Worm (Caenorhabditis elegans) whole organism, L4 larva: ENCODE data around the gene nhr-262.

Source experiments
- D1046.2 ChIP-seq: fragments of 200-800 bp; sonication (Bioruptor generic); IDR thresholded peaks from 2 replicates; pipeline ENCODE4 v1.3.6; 2022; ENCODE audit warnings: missing genetic modification characterization, missing compliant biosample characterization
- F10B5.3 ChIP-seq: sonication (generic microtip); optimal IDR thresholded peaks from 2 replicates; lab custom pipeline; 2016; ENCODE audit warnings: mild to moderate bottlenecking, missing genetic modification characterization, missing compliant biosample characterization
- T20F7.1 ChIP-seq: fragments of 200-800 bp; sonication (Bioruptor generic); optimal IDR thresholded peaks from 2 replicates; lab custom pipeline; 2018; ENCODE audit warnings: mild to moderate bottlenecking, missing genetic modification characterization, missing compliant biosample characterization
- Y48G9A.11 ChIP-seq: fragments of 200-800 bp; sonication (Bioruptor generic); IDR thresholded peaks from 2 replicates; pipeline ENCODE4 v1.3.6; 2022; ENCODE audit warnings: missing genetic modification reagents, missing genetic modification characterization, missing compliant biosample characterization
- ZK337.2 ChIP-seq: fragments of 200-800 bp; sonication (Bioruptor generic); IDR thresholded peaks from 2 replicates; pipeline ENCODE4 v1.3.6; 2022; ENCODE audit warnings: missing genetic modification reagents, missing genetic modification characterization, missing compliant biosample characterization
- arid-1 ChIP-seq: fragments of 200-800 bp; sonication (Bioruptor generic); conservative IDR thresholded peaks from 2 replicates; pipeline ENCODE4 v1.3.6; 2022; ENCODE audit warnings: missing genetic modification reagents, missing genetic modification characterization, missing compliant biosample characterization
- ceh-28 ChIP-seq: fragments of 150-350 bp; optimal IDR thresholded peaks from 2 replicates; lab custom pipeline; 2014; ENCODE audit warnings: missing biosample characterization, missing genetic modification reagents, missing genetic modification characterization
- ceh-44 ChIP-seq: fragments of 200-800 bp; sonication (Bioruptor generic); IDR thresholded peaks from 2 replicates; pipeline ENCODE4 v1.3.6; 2022; ENCODE audit warnings: missing genetic modification reagents, missing genetic modification characterization, missing compliant biosample characterization
- ceh-62 ChIP-seq: sonication (generic microtip); optimal IDR thresholded peaks from 2 replicates; lab custom pipeline; 2017; ENCODE audit warnings: missing biosample characterization, missing genetic modification characterization
- cey-2 ChIP-seq: sonication (generic microtip); optimal IDR thresholded peaks from 3 replicates; lab custom pipeline; 2017; ENCODE audit warnings: missing genetic modification characterization, mild to moderate bottlenecking, missing compliant biosample characterization, antibody characterized with exemption, borderline replicate concordance; ENCODE audit not compliant: insufficient read depth
- daf-19 ChIP-seq: fragments of 200-800 bp; sonication (Bioruptor generic); conservative IDR thresholded peaks from 2 replicates; pipeline ENCODE4 v1.3.6; 2022; ENCODE audit warnings: missing genetic modification characterization, missing compliant biosample characterization
- dmd-8 ChIP-seq: fragments of 200-800 bp; sonication (Bioruptor generic); IDR thresholded peaks from 2 replicates; pipeline ENCODE4 v1.3.6; 2022; ENCODE audit warnings: missing genetic modification characterization, missing compliant biosample characterization
- dpl-1 ChIP-seq: fragments of 150-350 bp; optimal IDR thresholded peaks from 2 replicates; lab custom pipeline; 2014; ENCODE audit warnings: missing biosample characterization, missing genetic modification reagents, missing genetic modification characterization
- egl-27 ChIP-seq: sonication (generic microtip); optimal IDR thresholded peaks from 3 replicates; lab custom pipeline; 2017; ENCODE audit warnings: missing biosample characterization, missing genetic modification reagents, missing genetic modification characterization
- egl-43 ChIP-seq: fragments of 200-800 bp; sonication (Bioruptor generic); IDR thresholded peaks from 2 replicates; pipeline ENCODE4 v1.3.6; 2022; ENCODE audit warnings: missing genetic modification reagents, missing genetic modification characterization, missing compliant biosample characterization
- lim-7 ChIP-seq: fragments of 200-800 bp; sonication (Bioruptor generic); IDR thresholded peaks from 2 replicates; pipeline ENCODE4 v1.3.6; 2022; ENCODE audit warnings: missing genetic modification characterization, missing compliant biosample characterization
- lin-1 ChIP-seq: fragments of 200-800 bp; sonication (Bioruptor generic); IDR thresholded peaks from 2 replicates; pipeline ENCODE4 v1.3.6; 2022; ENCODE audit warnings: missing genetic modification reagents, missing genetic modification characterization, missing compliant biosample characterization
- lin-13 ChIP-seq: fragments of 150-350 bp; optimal IDR thresholded peaks from 2 replicates; lab custom pipeline; 2014; ENCODE audit warnings: missing biosample characterization, missing genetic modification reagents, missing genetic modification characterization
- lin-38 ChIP-seq: fragments of 200-800 bp; sonication (Bioruptor generic); IDR thresholded peaks from 2 replicates; pipeline ENCODE4 v1.3.6; 2022; ENCODE audit warnings: missing genetic modification reagents, missing genetic modification characterization, missing compliant biosample characterization
- madf-9 ChIP-seq: fragments of 200-800 bp; sonication (Bioruptor generic); conservative IDR thresholded peaks from 2 replicates; pipeline ENCODE4 v1.3.6; 2022; ENCODE audit warnings: missing genetic modification reagents, missing genetic modification characterization, missing compliant biosample characterization
- mep-1 ChIP-seq: fragments of 150-350 bp; sonication (generic microtip); optimal IDR thresholded peaks from 3 replicates; lab custom pipeline; 2014; ENCODE audit warnings: missing biosample characterization, missing genetic modification characterization
- mes-2 ChIP-seq: sonication (generic microtip); optimal IDR thresholded peaks from 2 replicates; lab custom pipeline; 2016; ENCODE audit warnings: missing genotype, mild to moderate bottlenecking, missing genetic modification characterization, missing compliant biosample characterization; ENCODE audit not compliant: poor library complexity, severe bottlenecking
- mxl-2 ChIP-seq: fragments of 200-800 bp; sonication (Bioruptor generic); conservative IDR thresholded peaks from 2 replicates; pipeline ENCODE4 v1.3.6; 2022; ENCODE audit warnings: missing genetic modification reagents, missing genetic modification characterization, missing compliant biosample characterization
- nhr-11 ChIP-seq: fragments of 150-350 bp; optimal IDR thresholded peaks from 2 replicates; lab custom pipeline; 2014; ENCODE audit warnings: missing biosample characterization, missing genetic modification characterization
- nhr-111 ChIP-seq: fragments of 200-800 bp; sonication (Bioruptor generic); optimal IDR thresholded peaks from 2 replicates; lab custom pipeline; 2018; ENCODE audit warnings: mild to moderate bottlenecking, missing genetic modification characterization, missing compliant biosample characterization
- nhr-41 ChIP-seq: fragments of 200-800 bp; sonication (Bioruptor generic); IDR thresholded peaks from 2 replicates; pipeline ENCODE4 v1.3.6; 2022; ENCODE audit warnings: missing genetic modification reagents, missing genetic modification characterization, missing compliant biosample characterization
- nhr-76 ChIP-seq: fragments of 150-350 bp; optimal IDR thresholded peaks from 2 replicates; lab custom pipeline; 2014; ENCODE audit warnings: missing biosample characterization, missing genetic modification characterization
- pha-4 ChIP-seq, 2 experiments: fragments of 150-350 bp in 1 of 2; fragments of 200-800 bp in 1 of 2; sonication (Bioruptor generic) in 1 of 2; IDR thresholded peaks in 1 of 2; optimal IDR thresholded peaks in 1 of 2; 2 replicates each; pipeline versions ENCODE4 v1.3.6 to Lab custom; 2014 to 2022; ENCODE audit warnings: missing genetic modification characterization in 2 of 2, missing genetic modification reagents in 2 of 2, missing biosample characterization in 1 of 2, missing compliant biosample characterization in 1 of 2
- sdz-12 ChIP-seq: fragments of 200-800 bp; sonication (Bioruptor generic); optimal IDR thresholded peaks from 2 replicates; lab custom pipeline; 2018; ENCODE audit warnings: mild to moderate bottlenecking, missing genetic modification characterization, missing compliant biosample characterization
- spr-1 ChIP-seq: sonication (generic microtip); optimal IDR thresholded peaks from 2 replicates; lab custom pipeline; 2016; ENCODE audit warnings: mild to moderate bottlenecking, missing genetic modification characterization, missing compliant biosample characterization
- spr-3 ChIP-seq: fragments of 200-800 bp; sonication (Bioruptor generic); optimal IDR thresholded peaks from 2 replicates; lab custom pipeline; 2018; ENCODE audit warnings: mild to moderate bottlenecking, missing genetic modification characterization, missing compliant biosample characterization
- tag-97 ChIP-seq: fragments of 200-800 bp; sonication (Bioruptor generic); IDR thresholded peaks from 2 replicates; pipeline ENCODE4 v1.3.6; 2022; ENCODE audit warnings: missing genetic modification characterization, missing compliant biosample characterization
- tra-1 ChIP-seq: fragments of 200-800 bp; sonication (Bioruptor generic); IDR thresholded peaks from 2 replicates; pipeline ENCODE4 v1.3.6; 2022; ENCODE audit warnings: missing genetic modification reagents, missing genetic modification characterization, missing compliant biosample characterization
- unc-62 ChIP-seq, 3 experiments: fragments of 150-350 bp in 1 of 3; sonication (generic microtip); optimal IDR thresholded peaks in 2 of 3; peaks in 1 of 3; 1 replicate in 1 of 3; 2 replicates in 2 of 3; lab custom pipeline; 2014 to 2017; ENCODE audit warnings: missing biosample characterization in 3 of 3, missing genetic modification characterization in 3 of 3, missing genetic modification reagents in 3 of 3, missing genotype in 1 of 3
- vab-7 ChIP-seq: fragments of 200-800 bp; sonication (Bioruptor generic); IDR thresholded peaks from 2 replicates; pipeline ENCODE4 v1.3.6; 2022; ENCODE audit warnings: missing genetic modification reagents, missing genetic modification characterization, missing compliant biosample characterization
- zfp-3 ChIP-seq: fragments of 200-800 bp; sonication (Bioruptor generic); conservative IDR thresholded peaks from 2 replicates; pipeline ENCODE4 v1.3.6; 2022; ENCODE audit warnings: missing genetic modification reagents, missing genetic modification characterization, missing compliant biosample characterization
- ztf-7 ChIP-seq: fragments of 150-350 bp; optimal IDR thresholded peaks from 2 replicates; lab custom pipeline; 2014; ENCODE audit warnings: missing biosample characterization, missing genetic modification characterization

nhr-262 gene

ce11 chrV:16874966-16875365 is 29.7 kb upstream of the nhr-262 start, which contains the start of gene F49A5.10:
F49A5.10 (plus strand) TSS chrV:16875266.
- TF ChIP-seq lin-38 (no peak), spr-3 (no peak), lim-7 (GFP tag; lab: Robert Waterston, UW) (no peak)

- TF ChIP-seq unc-62 (GFP tag; optimal IDR thresholded peaks at IDR 0.05 in 1 of 2; lab: Kevin White, UChicago) (peak in 1 of 2 experiments; percentile 94), unc-62 (tag; optimal IDR thresholded peaks at IDR 0.05; lab: Kevin White, UChicago) (no peak), tag-97 (no peak)
These were observed 25.2 kb upstream of the nhr-262 start for ce11 chrV:16879532-16879931.

ce11 chrV:16880054-16880453 is 24.7 kb upstream of the nhr-262 start, which contains the start of gene F09C6.3:
F09C6.3 (minus strand) TSS chrV:16880154.
- TF ChIP-seq madf-9 (GFP tag; lab: Robert Waterston, UW) (no peak), lim-7 (GFP tag; lab: Robert Waterston, UW) (no peak), mep-1 (tag; lab: Kevin White, UChicago) (no peak), mxl-2 (GFP tag; lab: Robert Waterston, UW) (no peak), mes-2 (tag; lab: Kevin White, UChicago) (no peak), dpl-1 (no peak), ZK337.2 (GFP tag; lab: Robert Waterston, UW) (no peak), vab-7 (GFP tag; lab: Robert Waterston, UW) (no peak), ceh-62 (tag; lab: Kevin White, UChicago) (no peak), egl-43 (no peak), nhr-76 (no peak), lin-38 (no peak), Y48G9A.11 (no peak), ztf-7 (no peak), tra-1 (GFP tag; lab: Robert Waterston, UW) (no peak)
- TF ChIP-seq, all 104 proteins: peak for 0

- TF ChIP-seq daf-19 (GFP tag; lab: Robert Waterston, UW) (no peak), ceh-28 (no peak), F10B5.3 (tag; lab: Kevin White, UChicago) (no peak), nhr-76 (no peak), D1046.2 (GFP tag; lab: Robert Waterston, UW) (no peak), ceh-44 (GFP tag; lab: Robert Waterston, UW) (no peak), zfp-3 (GFP tag; lab: Robert Waterston, UW) (no peak), lin-1 (GFP tag; lab: Robert Waterston, UW) (no peak), pha-4 (GFP tag; IDR thresholded peaks at IDR 0.05; lab: Robert Waterston, UW) (no peak), pha-4 (tag; optimal IDR thresholded peaks at IDR 0.05; lab: Kevin White, UChicago) (no peak), arid-1 (GFP tag; lab: Robert Waterston, UW) (no peak), sdz-12 (GFP tag; lab: Kevin White, UChicago) (no peak), nhr-41 (GFP tag; lab: Robert Waterston, UW) (no peak), T20F7.1 (GFP tag; lab: Kevin White, UChicago) (no peak), lin-13 (GFP tag; lab: Kevin White, UChicago) (no peak), egl-27 (tag; lab: Kevin White, UChicago) (no peak), nhr-111 (GFP tag; lab: Kevin White, UChicago) (no peak), spr-1 (no peak), nhr-11 (tag; lab: Kevin White, UChicago) (no peak), dmd-8 (GFP tag; lab: Robert Waterston, UW) (no peak), cey-2 (tag; lab: Kevin White, UChicago) (no peak)
These were observed 24.0 kb upstream of the nhr-262 start, which contains the start of gene F09C6.14 for ce11 chrV:16880679-16881078. F09C6.14 (plus strand) TSS chrV:16880979.
